1 fruit fly cellular context compared by ENCODE assay signal in the genomic region with DNA sequence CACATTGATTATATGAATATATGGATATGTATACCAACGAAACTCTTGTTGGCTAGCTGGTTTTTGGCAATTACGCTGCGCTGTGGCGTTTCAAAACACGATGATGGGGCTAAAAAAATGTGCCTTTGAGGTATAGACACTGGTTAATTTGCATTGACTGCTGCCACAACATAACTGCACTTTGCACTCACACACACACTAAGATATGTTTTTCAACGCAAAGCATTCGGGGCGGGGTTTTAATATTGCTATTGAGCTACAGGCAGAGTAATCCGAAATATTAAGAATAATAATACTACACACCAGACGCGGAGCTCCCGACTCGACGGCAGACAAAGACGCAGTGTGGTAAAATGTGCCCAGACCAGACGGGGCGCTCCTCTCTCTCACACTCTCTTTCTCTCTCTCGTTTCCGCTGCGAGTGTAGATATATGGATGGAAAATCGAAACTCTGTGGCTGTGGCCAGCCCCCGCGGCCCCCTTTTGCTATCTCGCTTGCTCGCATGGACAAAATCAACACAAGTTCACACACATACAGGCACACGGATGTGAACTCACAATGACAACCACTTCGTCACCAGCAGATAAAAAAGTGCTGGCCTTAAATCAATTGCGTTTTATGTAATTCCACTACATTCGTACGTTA.
TF ChIP-seq lines count a peak whose summit lies in the region.

No protein-coding gene starts in this region.

TF ChIP-seq in whole organism, embryonic, 481 proteins besides CTCF, POLR2A, EP300 and RAD21 (continued from another document and continues in another):
- TF ChIP-seq CG2116 (GFP tag; optimal IDR thresholded peaks at IDR 0.05; lab: Kevin White, UChicago): no peak
- TF ChIP-seq hkb (optimal IDR thresholded peaks at IDR 0.05; lab: Kevin White, UChicago): no peak
- TF ChIP-seq hkb (GFP tag; IDR thresholded peaks at IDR 0.05; lab: Robert Waterston, UW): no peak
- no peak for TF ChIP-seq CG11504 (tag; optimal IDR thresholded peaks at IDR 0.05; lab: Kevin White, UChicago)
- no peak for TF ChIP-seq CG10979 (tag; optimal IDR thresholded peaks at IDR 0.05; lab: Kevin White, UChicago)
- no peak for TF ChIP-seq ro (GFP tag; IDR thresholded peaks at IDR 0.05; lab: Robert Waterston, UW)
- no peak for TF ChIP-seq ci (GFP tag; IDR thresholded peaks at IDR 0.05; lab: Robert Waterston, UW)
- TF ChIP-seq D (optimal IDR thresholded peaks at IDR 0.05; lab: Kevin White, UChicago): peak; percentile 59
- peak; percentile 8 for TF ChIP-seq D (GFP tag; optimal IDR thresholded peaks at IDR 0.05; lab: Kevin White, UChicago)
- no peak for TF ChIP-seq tio (GFP tag; optimal IDR thresholded peaks at IDR 0.05; lab: Kevin White, UChicago)
- peak; percentile 59 for TF ChIP-seq CG5180 (GFP tag; optimal IDR thresholded peaks at IDR 0.05; lab: Kevin White, UChicago)
- TF ChIP-seq dmrt11E (tag; optimal IDR thresholded peaks at IDR 0.05; lab: Kevin White, UChicago): no peak
- TF ChIP-seq Bteb2 (GFP tag; optimal IDR thresholded peaks at IDR 0.05; lab: Kevin White, UChicago): no peak
- no peak for TF ChIP-seq br (optimal IDR thresholded peaks at IDR 0.05; lab: Kevin White, UChicago)
- peak; percentile 90 for TF ChIP-seq nom (GFP tag; optimal IDR thresholded peaks at IDR 0.05; lab: Kevin White, UChicago)
- no peak for TF ChIP-seq CG17829 (tag; optimal IDR thresholded peaks at IDR 0.05; lab: Kevin White, UChicago)
- TF ChIP-seq lov (optimal IDR thresholded peaks at IDR 0.05; lab: Kevin White, UChicago): peak; percentile 36
- TF ChIP-seq lov (GFP tag; IDR thresholded peaks at IDR 0.05; lab: Robert Waterston, UW): no peak
- peak; percentile 43 for TF ChIP-seq kay (GFP tag; optimal IDR thresholded peaks at IDR 0.05; lab: Kevin White, UChicago)
- TF ChIP-seq CkIIα-i1 (GFP tag; IDR thresholded peaks at IDR 0.05; lab: Robert Waterston, UW): no peak
- no peak for TF ChIP-seq CG8944 (GFP tag; optimal IDR thresholded peaks at IDR 0.05; lab: Kevin White, UChicago)
- no peak for TF ChIP-seq Tbp (GFP tag; optimal IDR thresholded peaks at IDR 0.05; lab: Kevin White, UChicago)
- TF ChIP-seq CG10209 (GFP tag; optimal IDR thresholded peaks at IDR 0.05; lab: Kevin White, UChicago): no peak
- no peak for TF ChIP-seq CG4404 (GFP tag; IDR thresholded peaks at IDR 0.05; lab: Robert Waterston, UW)
- peak; percentile 66 for TF ChIP-seq Side (GFP tag; optimal IDR thresholded peaks at IDR 0.05; lab: Kevin White, UChicago)
- peak in 1 of 2 experiments; percentile 17 for TF ChIP-seq Hr51 (GFP tag; optimal IDR thresholded peaks at IDR 0.05; lab: Kevin White, UChicago)
- no peak for TF ChIP-seq CG11695 (GFP tag; IDR thresholded peaks at IDR 0.05; lab: Robert Waterston, UW)
- peak; percentile 22 for TF ChIP-seq CG18476 (GFP tag; optimal IDR thresholded peaks at IDR 0.05; lab: Kevin White, UChicago)
- peak; percentile 56 for TF ChIP-seq Hand (GFP tag; optimal IDR thresholded peaks at IDR 0.05; lab: Kevin White, UChicago)
- TF ChIP-seq zf30C (GFP tag; optimal IDR thresholded peaks at IDR 0.05; lab: Kevin White, UChicago): peak; percentile 0
- no peak for TF ChIP-seq wdn (GFP tag; IDR thresholded peaks at IDR 0.05; lab: Robert Waterston, UW)
- no peak for TF ChIP-seq CG3407 (GFP tag; optimal IDR thresholded peaks at IDR 0.05; lab: Kevin White, UChicago)
- TF ChIP-seq CG6791 (GFP tag; IDR thresholded peaks at IDR 0.05; lab: Robert Waterston, UW; ENCODE audit: partially characterized antibody): no peak
- no peak for TF ChIP-seq CG34224 (GFP tag; IDR thresholded peaks at IDR 0.05; lab: Robert Waterston, UW; ENCODE audit: partially characterized antibody)
- peak; percentile 68 for TF ChIP-seq her (GFP tag; optimal IDR thresholded peaks at IDR 0.05; lab: Kevin White, UChicago)
- peak; percentile 49 for TF ChIP-seq pzg (GFP tag; optimal IDR thresholded peaks at IDR 0.05; lab: Kevin White, UChicago)
- no peak for TF ChIP-seq crp (GFP tag; optimal IDR thresholded peaks at IDR 0.05; lab: Kevin White, UChicago)
- TF ChIP-seq toy (GFP tag; IDR thresholded peaks at IDR 0.05; lab: Robert Waterston, UW): no peak
- TF ChIP-seq Xbp1 (GFP tag; optimal IDR thresholded peaks at IDR 0.05; lab: Kevin White, UChicago): no peak
- no peak for TF ChIP-seq Dbx (GFP tag; IDR thresholded peaks at IDR 0.05; lab: Robert Waterston, UW)
- no peak for TF ChIP-seq fd96Cb (tag; optimal IDR thresholded peaks at IDR 0.05; lab: Kevin White, UChicago)
- no peak for TF ChIP-seq CG14667 (GFP tag; IDR thresholded peaks at IDR 0.05; lab: Robert Waterston, UW)
- no peak for TF ChIP-seq sens-2 (GFP tag; IDR thresholded peaks at IDR 0.05; lab: Robert Waterston, UW)
- peak; percentile 68 for TF ChIP-seq lab (GFP tag; optimal IDR thresholded peaks at IDR 0.05; lab: Kevin White, UChicago)
- no peak for TF ChIP-seq knrl (GFP tag; IDR thresholded peaks at IDR 0.05; lab: Robert Waterston, UW; ENCODE audit: partially characterized antibody)
- TF ChIP-seq so (GFP tag; IDR thresholded peaks at IDR 0.05; lab: Robert Waterston, UW): no peak
- peak in 1 of 2 experiments; percentile 9 for TF ChIP-seq bsh (GFP tag; optimal IDR thresholded peaks at IDR 0.05; lab: Kevin White, UChicago)
- no peak for TF ChIP-seq CG12104 (GFP tag; optimal IDR thresholded peaks at IDR 0.05; lab: Kevin White, UChicago)
- no peak for TF ChIP-seq PHDP (tag; optimal IDR thresholded peaks at IDR 0.05; lab: Kevin White, UChicago)
- no peak for TF ChIP-seq pan (optimal IDR thresholded peaks at IDR 0.05; lab: Kevin White, UChicago)
- no peak for TF ChIP-seq pan (GFP tag; optimal IDR thresholded peaks at IDR 0.05 in 1 of 2, IDR thresholded peaks at IDR 0.05 in 1 of 2)
- no peak for TF ChIP-seq Oli (tag; optimal IDR thresholded peaks at IDR 0.05; lab: Kevin White, UChicago)
- peak; percentile 73 for TF ChIP-seq wek (GFP tag; optimal IDR thresholded peaks at IDR 0.05; lab: Kevin White, UChicago)
- peak; percentile 85 for TF ChIP-seq CG6813 (GFP tag; optimal IDR thresholded peaks at IDR 0.05; lab: Kevin White, UChicago)
- TF ChIP-seq gfzf (GFP tag; optimal IDR thresholded peaks at IDR 0.05; lab: Kevin White, UChicago): no peak
- TF ChIP-seq en (GFP tag; optimal IDR thresholded peaks at IDR 0.05; lab: Kevin White, UChicago): peak; percentile 27
- no peak for TF ChIP-seq Hsf (GFP tag; optimal IDR thresholded peaks at IDR 0.05; lab: Kevin White, UChicago)
- TF ChIP-seq NfI (GFP tag; optimal IDR thresholded peaks at IDR 0.05; lab: Kevin White, UChicago): peak; percentile 31
- no peak for TF ChIP-seq CG11247 (GFP tag; IDR thresholded peaks at IDR 0.05; lab: Robert Waterston, UW)
- peak; percentile 60 for TF ChIP-seq CG7928 (GFP tag; optimal IDR thresholded peaks at IDR 0.05; lab: Kevin White, UChicago)
- TF ChIP-seq CG1529 (GFP tag; optimal IDR thresholded peaks at IDR 0.05; lab: Kevin White, UChicago): no peak
- TF ChIP-seq stc (GFP tag; IDR thresholded peaks at IDR 0.05; lab: Robert Waterston, UW): no peak
- TF ChIP-seq CG34422 (GFP tag; IDR thresholded peaks at IDR 0.05; lab: Robert Waterston, UW): no peak
- peak; percentile 85 for TF ChIP-seq sens (GFP tag; lab: Kevin White, UChicago)
- TF ChIP-seq CG4328 (GFP tag; optimal IDR thresholded peaks at IDR 0.05; lab: Kevin White, UChicago): peak; percentile 56
- no peak for TF ChIP-seq Myb (GFP tag; optimal IDR thresholded peaks at IDR 0.05; lab: Kevin White, UChicago)
- TF ChIP-seq tin (GFP tag; optimal IDR thresholded peaks at IDR 0.05; lab: Kevin White, UChicago): peak; percentile 15
- peak; percentile 5 for TF ChIP-seq CG3995 (GFP tag; optimal IDR thresholded peaks at IDR 0.05; lab: Kevin White, UChicago)
- no peak for TF ChIP-seq Kr (GFP tag; optimal IDR thresholded peaks at IDR 0.05; lab: Kevin White, UChicago)
- no peak for TF ChIP-seq C15 (GFP tag; IDR thresholded peaks at IDR 0.05; lab: Robert Waterston, UW)
- peak; percentile 68 for TF ChIP-seq odd (GFP tag; optimal IDR thresholded peaks at IDR 0.05; lab: Kevin White, UChicago)
- no peak for TF ChIP-seq TFAM (GFP tag; optimal IDR thresholded peaks at IDR 0.05; lab: Kevin White, UChicago)
- peak; percentile 27 for TF ChIP-seq Bdp1 (GFP tag; optimal IDR thresholded peaks at IDR 0.05; lab: Kevin White, UChicago)
- TF ChIP-seq B-H1 (GFP tag; IDR thresholded peaks at IDR 0.05; lab: Robert Waterston, UW): no peak
- TF ChIP-seq gcm2 (GFP tag; optimal IDR thresholded peaks at IDR 0.05; lab: Kevin White, UChicago): no peak
- TF ChIP-seq CG7839 (tag; optimal IDR thresholded peaks at IDR 0.05; lab: Kevin White, UChicago): no peak
- no peak for TF ChIP-seq croc (GFP tag; conservative IDR thresholded peaks at IDR 0.05; lab: Robert Waterston, UW)
- no peak for TF ChIP-seq Neu2 (GFP tag; optimal IDR thresholded peaks at IDR 0.05; lab: Kevin White, UChicago; ENCODE audit: borderline replicate concordance)
- peak; percentile 50 for TF ChIP-seq Asciz (GFP tag; optimal IDR thresholded peaks at IDR 0.05; lab: Kevin White, UChicago)
- TF ChIP-seq CG7556 (GFP tag; optimal IDR thresholded peaks at IDR 0.05; lab: Kevin White, UChicago): peak; percentile 31
- no peak for TF ChIP-seq CG10431 (GFP tag; optimal IDR thresholded peaks at IDR 0.05; lab: Kevin White, UChicago)
- no peak for TF ChIP-seq Atf-2 (GFP tag; optimal IDR thresholded peaks at IDR 0.05; lab: Kevin White, UChicago)
- no peak for TF ChIP-seq Opbp (GFP tag; IDR thresholded peaks at IDR 0.05; lab: Robert Waterston, UW; ENCODE audit: partially characterized antibody)
- no peak for TF ChIP-seq CG3847 (GFP tag; IDR thresholded peaks at IDR 0.05; lab: Robert Waterston, UW)
- TF ChIP-seq kah (GFP tag; optimal IDR thresholded peaks at IDR 0.05; lab: Kevin White, UChicago): peak; percentile 96
- TF ChIP-seq gt (GFP tag; IDR thresholded peaks at IDR 0.05; lab: Robert Waterston, UW): no peak
- TF ChIP-seq CG6765 (GFP tag; optimal IDR thresholded peaks at IDR 0.05; lab: Kevin White, UChicago): peak; percentile 82
- TF ChIP-seq CG18011 (GFP tag; optimal IDR thresholded peaks at IDR 0.05; lab: Kevin White, UChicago): peak; percentile 25
- no peak for TF ChIP-seq lola (GFP tag; optimal IDR thresholded peaks at IDR 0.05; lab: Kevin White, UChicago)
- no peak for TF ChIP-seq chm (GFP tag; IDR thresholded peaks at IDR 0.05; lab: Robert Waterston, UW)
- TF ChIP-seq CG2202 (tag; optimal IDR thresholded peaks at IDR 0.05; lab: Kevin White, UChicago): no peak
- TF ChIP-seq CG11560 (tag; IDR thresholded peaks at IDR 0.05; lab: Robert Waterston, UW): no peak
- no peak for TF ChIP-seq Lim3 (GFP tag; IDR thresholded peaks at IDR 0.05; lab: Robert Waterston, UW)
- no peak for TF ChIP-seq Drgx (GFP tag; IDR thresholded peaks at IDR 0.05; lab: Robert Waterston, UW)
- no peak for TF ChIP-seq CG30403 (GFP tag; optimal IDR thresholded peaks at IDR 0.05; lab: Kevin White, UChicago)
- no peak for TF ChIP-seq Lhr (GFP tag; optimal IDR thresholded peaks at IDR 0.05; lab: Kevin White, UChicago)
- TF ChIP-seq CG1233 (GFP tag; optimal IDR thresholded peaks at IDR 0.05; lab: Kevin White, UChicago): peak; percentile 54
- TF ChIP-seq CG1603 (tag; optimal IDR thresholded peaks at IDR 0.05; lab: Kevin White, UChicago): peak; percentile 48
- TF ChIP-seq HLH3B (GFP tag; IDR thresholded peaks at IDR 0.05; lab: Robert Waterston, UW): no peak
- TF ChIP-seq jing (GFP tag; optimal IDR thresholded peaks at IDR 0.05; lab: Kevin White, UChicago): no peak
- peak; percentile 66 for TF ChIP-seq CG13894 (tag; optimal IDR thresholded peaks at IDR 0.05; lab: Kevin White, UChicago)
- peak; percentile 25 for TF ChIP-seq org-1 (GFP tag; optimal IDR thresholded peaks at IDR 0.05; lab: Kevin White, UChicago)
- TF ChIP-seq CG14441 (GFP tag; IDR thresholded peaks at IDR 0.05; lab: Robert Waterston, UW): no peak
- no peak for TF ChIP-seq otp (GFP tag; IDR thresholded peaks at IDR 0.05; lab: Robert Waterston, UW)
- peak; percentile 49 for TF ChIP-seq run (tag; optimal IDR thresholded peaks at IDR 0.05; lab: Kevin White, UChicago)
- no peak for TF ChIP-seq E2f1 (GFP tag; IDR thresholded peaks at IDR 0.05; lab: Robert Waterston, UW)
- no peak for TF ChIP-seq ase (GFP tag; IDR thresholded peaks at IDR 0.05; lab: Robert Waterston, UW)
- peak; percentile 20 for TF ChIP-seq CG9727 (GFP tag; optimal IDR thresholded peaks at IDR 0.05; lab: Kevin White, UChicago)
- no peak for TF ChIP-seq Gsc (GFP tag; IDR thresholded peaks at IDR 0.05; lab: Robert Waterston, UW)
- TF ChIP-seq HmgZ (tag; optimal IDR thresholded peaks at IDR 0.05; lab: Kevin White, UChicago): peak; percentile 79
- no peak for TF ChIP-seq pum (GFP tag; optimal IDR thresholded peaks at IDR 0.05; lab: Kevin White, UChicago)
- TF ChIP-seq gsb (GFP tag; IDR thresholded peaks at IDR 0.05; lab: Robert Waterston, UW): no peak
- TF ChIP-seq Hr78 (GFP tag; optimal IDR thresholded peaks at IDR 0.05; lab: Kevin White, UChicago): peak in 1 of 2 experiments; percentile 99
- TF ChIP-seq sug (tag; optimal IDR thresholded peaks at IDR 0.05; lab: Kevin White, UChicago): peak; percentile 77
- peak; percentile 87 for TF ChIP-seq caup (GFP tag; optimal IDR thresholded peaks at IDR 0.05; lab: Kevin White, UChicago; ENCODE audit: severe bottlenecking)
- TF ChIP-seq CG31388 (GFP tag; optimal IDR thresholded peaks at IDR 0.05; lab: Kevin White, UChicago): no peak
- TF ChIP-seq Chrac-16 (GFP tag; optimal IDR thresholded peaks at IDR 0.05; lab: Kevin White, UChicago): no peak
- no peak for TF ChIP-seq ara (GFP tag; IDR thresholded peaks at IDR 0.05; lab: Robert Waterston, UW)
- no peak for TF ChIP-seq gce (GFP tag; IDR thresholded peaks at IDR 0.05; lab: Robert Waterston, UW)
- no peak for TF ChIP-seq pnt (GFP tag; optimal IDR thresholded peaks at IDR 0.05; lab: Kevin White, UChicago)
- TF ChIP-seq CG15601 (tag; optimal IDR thresholded peaks at IDR 0.05; lab: Kevin White, UChicago): no peak
- TF ChIP-seq ab (GFP tag; optimal IDR thresholded peaks at IDR 0.05; lab: Kevin White, UChicago): no peak
- TF ChIP-seq CG2678 (tag; optimal IDR thresholded peaks at IDR 0.05; lab: Kevin White, UChicago): peak; percentile 58
- no peak for TF ChIP-seq CG12942 (GFP tag; optimal IDR thresholded peaks at IDR 0.05; lab: Kevin White, UChicago)
- no peak for TF ChIP-seq Six4 (GFP tag; optimal IDR thresholded peaks at IDR 0.05; lab: Kevin White, UChicago)
- TF ChIP-seq az2 (GFP tag; optimal IDR thresholded peaks at IDR 0.05; lab: Kevin White, UChicago): no peak
- TF ChIP-seq Abd-B (GFP tag; optimal IDR thresholded peaks at IDR 0.05; lab: Kevin White, UChicago): no peak
- TF ChIP-seq CG42726 (GFP tag; IDR thresholded peaks at IDR 0.05; lab: Robert Waterston, UW; ENCODE audit: partially characterized antibody): no peak
- no peak for TF ChIP-seq z (GFP tag; IDR thresholded peaks at IDR 0.05; lab: Robert Waterston, UW)
- TF ChIP-seq CG15479 (GFP tag; optimal IDR thresholded peaks at IDR 0.05; lab: Kevin White, UChicago): no peak
- TF ChIP-seq grau (tag; optimal IDR thresholded peaks at IDR 0.05; lab: Kevin White, UChicago): no peak
